Fruit fly (Drosophila melanogaster) whole organism, adult: ENCODE measurements around the gene CG6013.
A peak's percentile ranks its signal among the peaks of the same experiment; 100 is the strongest.

Source experiments
- CG11617 ChIP-seq: fragments of 200-800 bp; sonication (Bioruptor generic); optimal IDR thresholded peaks from 2 replicates; lab custom pipeline; 2017; ENCODE audit warnings: mild to moderate bottlenecking, missing biosample characterization, missing genetic modification reagents, missing genetic modification characterization
- CG12768 ChIP-seq: fragments of 200-800 bp; sonication (Bioruptor generic); optimal IDR thresholded peaks from 2 replicates; lab custom pipeline; 2017; ENCODE audit warnings: missing biosample characterization, missing genetic modification characterization, mild to moderate bottlenecking, moderate library complexity, missing genetic modification reagents
- CG14711 ChIP-seq: fragments of 200-800 bp; sonication (Bioruptor generic); optimal IDR thresholded peaks from 2 replicates; lab custom pipeline; 2018; ENCODE audit warnings: missing biosample characterization, mild to moderate bottlenecking, missing genetic modification characterization, moderate library complexity
- CG1620 ChIP-seq: fragments of 200-800 bp; sonication (Bioruptor generic); optimal IDR thresholded peaks from 2 replicates; lab custom pipeline; 2016; ENCODE audit warnings: missing biosample characterization, missing genetic modification characterization
- CG33017 ChIP-seq: fragments of 200-800 bp; sonication (Bioruptor generic); optimal IDR thresholded peaks from 2 replicates; lab custom pipeline; 2018; ENCODE audit warnings: missing biosample characterization, mild to moderate bottlenecking, missing genetic modification characterization, moderate library complexity
- CG5204 ChIP-seq: fragments of 200-800 bp; sonication (Bioruptor generic); optimal IDR thresholded peaks from 2 replicates; lab custom pipeline; 2016; ENCODE audit warnings: missing biosample characterization, missing genetic modification characterization
- CG7045 ChIP-seq: fragments of 200-800 bp; sonication (Bioruptor generic); optimal IDR thresholded peaks from 2 replicates; lab custom pipeline; 2017; ENCODE audit warnings: missing biosample characterization, mild to moderate bottlenecking, missing genetic modification characterization
- CG7101 ChIP-seq: fragments of 200-800 bp; sonication (Bioruptor generic); optimal IDR thresholded peaks from 2 replicates; lab custom pipeline; 2018; ENCODE audit warnings: missing biosample characterization, mild to moderate bottlenecking, missing genetic modification characterization, moderate library complexity
- Clk ChIP-seq: fragments of 200-800 bp; sonication (Bioruptor generic); optimal IDR thresholded peaks from 2 replicates; lab custom pipeline; 2017; ENCODE audit warnings: missing biosample characterization, missing genetic modification characterization
- Crg-1 ChIP-seq: fragments of 200-800 bp; sonication (Bioruptor generic); optimal IDR thresholded peaks from 2 replicates; lab custom pipeline; 2016; ENCODE audit warnings: missing biosample characterization, missing genetic modification characterization
- Hr96 ChIP-seq: fragments of 200-800 bp; sonication (Bioruptor generic); optimal IDR thresholded peaks from 2 replicates; lab custom pipeline; 2016; ENCODE audit warnings: missing biosample characterization, missing genetic modification characterization
- Mnt ChIP-seq: fragments of 200-800 bp; sonication (Bioruptor generic); optimal IDR thresholded peaks from 2 replicates; lab custom pipeline; 2016; ENCODE audit warnings: missing biosample characterization, mild to moderate bottlenecking, missing genetic modification characterization
- bab1 ChIP-seq: fragments of 200-800 bp; sonication (Bioruptor generic); optimal IDR thresholded peaks from 3 replicates; lab custom pipeline; 2019; ENCODE audit warnings: missing biosample characterization, mild to moderate bottlenecking, missing genetic modification characterization, moderate library complexity
- cic ChIP-seq: fragments of 200-800 bp; sonication (Bioruptor generic); optimal IDR thresholded peaks from 2 replicates; lab custom pipeline; 2017; ENCODE audit warnings: missing biosample characterization, mild to moderate bottlenecking, missing genetic modification characterization, moderate library complexity
- cnc ChIP-seq, 2 experiments: fragments of >200 bp; optimal IDR thresholded peaks; 2 replicates each; lab custom pipeline; 2017
- kay ChIP-seq: fragments of 200-800 bp; sonication (Bioruptor generic); peaks from one replicate; lab custom pipeline; 2016; ENCODE audit warnings: missing biosample characterization, missing genetic modification characterization, borderline replicate concordance
- ovo ChIP-seq: fragments of 200-800 bp; sonication (Bioruptor generic); optimal IDR thresholded peaks from 2 replicates; lab custom pipeline; 2016; ENCODE audit warnings: missing biosample characterization, missing genetic modification characterization
- pad ChIP-seq: fragments of 200-800 bp; sonication (Bioruptor generic); optimal IDR thresholded peaks from 3 replicates; lab custom pipeline; 2017; ENCODE audit warnings: missing biosample characterization, missing genetic modification characterization, mild to moderate bottlenecking, moderate library complexity, missing genetic modification reagents
- tj ChIP-seq: fragments of 200-800 bp; sonication (Bioruptor generic); optimal IDR thresholded peaks from 3 replicates; lab custom pipeline; 2017; ENCODE audit warnings: missing biosample characterization, mild to moderate bottlenecking, missing genetic modification characterization, moderate library complexity
- toe ChIP-seq: fragments of 200-800 bp; sonication (Bioruptor generic); optimal IDR thresholded peaks from 2 replicates; lab custom pipeline; 2016; ENCODE audit warnings: missing biosample characterization, missing genetic modification characterization

The CG6013 gene

dm6 chr3R:18987428-18988416 is 43.6 kb upstream of the CG6013 start:
- TF ChIP-seq toe (GFP tag; lab: Kevin White, UChicago) (no peak), CG7101 (tag; lab: Kevin White, UChicago) (no peak), bab1 (GFP tag; lab: Kevin White, UChicago) (no peak), Clk (GFP tag; lab: Kevin White, UChicago) (no peak), cic (GFP tag; lab: Kevin White, UChicago) (no peak), CG33017 (tag; lab: Kevin White, UChicago) (no peak), Mnt (no peak), kay (GFP tag; lab: Kevin White, UChicago) (no peak), CG7045 (GFP tag; lab: Kevin White, UChicago) (no peak)

dm6 chr3R:18988957-18989818 is 42.1 kb upstream of the CG6013 start:
- TF ChIP-seq CG11617 (GFP tag; lab: Kevin White, UChicago) (no peak), CG5204 (no peak), pad (no peak), CG33017 (tag; lab: Kevin White, UChicago) (no peak), kay (GFP tag; lab: Kevin White, UChicago) (no peak), CG12768 (no peak), CG14711 (no peak), ovo (GFP tag; lab: Kevin White, UChicago) (no peak), Hr96 (GFP tag; lab: Kevin White, UChicago) (no peak), toe (GFP tag; lab: Kevin White, UChicago) (no peak), Crg-1 (GFP tag; lab: Kevin White, UChicago) (no peak), cic (GFP tag; lab: Kevin White, UChicago) (no peak), Clk (GFP tag; lab: Kevin White, UChicago) (no peak), CG7045 (GFP tag; lab: Kevin White, UChicago) (no peak), cnc (optimal IDR thresholded peaks at IDR 0.05; lab: Kevin White, UChicago) (no peak)

- no peak for TF ChIP-seq cnc (optimal IDR thresholded peaks at IDR 0.05; lab: Kevin White, UChicago)
These were observed 41.5 kb upstream of the CG6013 start for dm6 chr3R:18989819-18990137.

dm6 chr3R:18990514-18990913 is 40.8 kb upstream of the CG6013 start:
- no peak for TF ChIP-seq CG14711
- no peak for TF ChIP-seq Hr96 (GFP tag; lab: Kevin White, UChicago)
- TF ChIP-seq tj (GFP tag; lab: Kevin White, UChicago) = no peak
- TF ChIP-seq CG5204 = no peak
- TF ChIP-seq CG33017 (tag; lab: Kevin White, UChicago) = no peak
- no peak for TF ChIP-seq CG11617 (GFP tag; lab: Kevin White, UChicago)
- TF ChIP-seq CG7101 (tag; lab: Kevin White, UChicago) = no peak

dm6 chr3R:18991721-18992120 is 39.6 kb upstream of the CG6013 start:
- TF ChIP-seq kay (GFP tag; lab: Kevin White, UChicago) = peak; percentile 8
- TF ChIP-seq cnc (optimal IDR thresholded peaks at IDR 0.05; lab: Kevin White, UChicago) = no peak

dm6 chr3R:18993159-18993558 is 38.1 kb upstream of the CG6013 start:
- TF ChIP-seq Hr96 (GFP tag; lab: Kevin White, UChicago) (no peak), cnc (optimal IDR thresholded peaks at IDR 0.05; lab: Kevin White, UChicago) (no peak), CG1620 (GFP tag; lab: Kevin White, UChicago) (no peak), CG7045 (GFP tag; lab: Kevin White, UChicago) (no peak), Crg-1 (GFP tag; lab: Kevin White, UChicago) (no peak), CG12768 (no peak), toe (GFP tag; lab: Kevin White, UChicago) (no peak), pad (no peak), ovo (GFP tag; lab: Kevin White, UChicago) (no peak), CG7101 (tag; lab: Kevin White, UChicago) (no peak), Mnt (no peak), CG5204 (no peak), CG11617 (GFP tag; lab: Kevin White, UChicago) (no peak), CG33017 (tag; lab: Kevin White, UChicago) (no peak), cic (GFP tag; lab: Kevin White, UChicago) (no peak), kay (GFP tag; lab: Kevin White, UChicago) (no peak), Clk (GFP tag; lab: Kevin White, UChicago) (no peak)
